Worm (Caenorhabditis elegans): Measurements from ENCODE around the gene F56D6.23.

F56D6.23 gene

DNA sequence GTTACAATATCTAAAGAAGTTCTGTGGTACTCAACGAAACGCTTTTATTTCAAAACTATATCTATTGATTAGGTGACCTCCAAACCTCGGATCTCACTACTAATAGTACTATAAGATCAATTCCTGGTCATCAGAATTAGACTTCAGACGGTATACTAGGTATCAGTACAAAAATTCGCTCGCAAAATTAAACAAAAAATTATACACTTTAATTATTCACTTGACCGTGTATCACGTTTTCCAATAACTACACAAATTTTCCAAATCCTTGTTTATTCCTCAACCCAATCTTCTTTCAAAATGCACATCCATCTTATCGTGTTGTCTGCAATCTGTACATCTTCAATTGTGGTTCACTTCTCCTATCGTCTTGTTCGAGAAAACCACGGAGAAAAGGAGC is at the start of gene F56D6.23:
TSS of gene F56D6.23 (plus strand) at position 301 of the 400 bp plus-strand sequence.
- no peak for TF ChIP-seq hnd-1 (tag; optimal IDR thresholded peaks at IDR 0.05)
- TF ChIP-seq tbx-11 (GFP tag; IDR thresholded peaks at IDR 0.05) = no peak
- TF ChIP-seq aly-1 (tag; optimal IDR thresholded peaks at IDR 0.05) = no peak
- TF ChIP-seq ceh-36 (tag; optimal IDR thresholded peaks at IDR 0.05) = no peak
- no peak for TF ChIP-seq B0310.2 (tag; optimal IDR thresholded peaks at IDR 0.05)
- no peak for TF ChIP-seq scrt-1 (GFP tag; IDR thresholded peaks at IDR 0.05)
- TF ChIP-seq sea-1 (GFP tag; conservative IDR thresholded peaks at IDR 0.05) = no peak
- no peak for TF ChIP-seq tbx-37 (GFP tag; conservative IDR thresholded peaks at IDR 0.05)
- TF ChIP-seq tra-4 (tag; optimal IDR thresholded peaks at IDR 0.05) = no peak
- TF ChIP-seq F13C5.2 (tag; optimal IDR thresholded peaks at IDR 0.05) = no peak
- no peak for TF ChIP-seq hmbx-1 (tag; optimal IDR thresholded peaks at IDR 0.05)
- TF ChIP-seq hmg-4 (GFP tag; optimal IDR thresholded peaks at IDR 0.05) = no peak
- no peak for TF ChIP-seq ama-1 (optimal IDR thresholded peaks at IDR 0.05)
- TF ChIP-seq ets-7 (tag; optimal IDR thresholded peaks at IDR 0.05) = no peak
- TF ChIP-seq pes-1 (GFP tag; IDR thresholded peaks at IDR 0.05) = no peak
- TF ChIP-seq ceh-13 (GFP tag; optimal IDR thresholded peaks at IDR 0.05) = no peak
- no peak for TF ChIP-seq flt-1 (GFP tag; IDR thresholded peaks at IDR 0.05)

DNA sequence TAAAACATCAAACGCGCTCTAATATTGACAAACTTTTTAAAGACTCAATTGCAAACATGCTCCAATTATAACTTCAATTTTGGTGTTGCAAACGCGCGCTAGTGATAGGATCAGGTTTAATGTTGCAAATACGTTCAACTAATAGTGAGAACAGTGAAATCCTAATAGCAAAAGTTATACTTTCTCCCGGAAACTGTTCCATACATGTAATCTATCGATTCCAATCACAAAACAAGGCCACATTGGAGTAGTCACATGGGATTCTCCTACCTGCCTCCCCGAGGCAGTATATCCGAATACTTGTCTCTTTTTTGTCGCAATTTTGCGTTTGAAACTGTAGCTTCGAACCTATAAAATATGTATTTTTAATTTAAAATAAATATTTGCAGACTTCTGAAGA is 48.4 kb upstream of the F56D6.23 start:
- TF ChIP-seq tra-4 (tag; optimal IDR thresholded peaks at IDR 0.05) = no peak
- no peak for TF ChIP-seq ceh-13 (GFP tag; optimal IDR thresholded peaks at IDR 0.05)
- no peak for TF ChIP-seq ama-1 (optimal IDR thresholded peaks at IDR 0.05)
- TF ChIP-seq hmg-4 (GFP tag; optimal IDR thresholded peaks at IDR 0.05) = no peak
- TF ChIP-seq tbx-11 (GFP tag; IDR thresholded peaks at IDR 0.05) = no peak
- TF ChIP-seq pes-1 (GFP tag; IDR thresholded peaks at IDR 0.05) = no peak
- TF ChIP-seq scrt-1 (GFP tag; IDR thresholded peaks at IDR 0.05) = no peak
- no peak for TF ChIP-seq ets-7 (tag; optimal IDR thresholded peaks at IDR 0.05)
- no peak for TF ChIP-seq flt-1 (GFP tag; IDR thresholded peaks at IDR 0.05)
- TF ChIP-seq ceh-36 (tag; optimal IDR thresholded peaks at IDR 0.05) = no peak
- no peak for TF ChIP-seq F13C5.2 (tag; optimal IDR thresholded peaks at IDR 0.05)

DNA sequence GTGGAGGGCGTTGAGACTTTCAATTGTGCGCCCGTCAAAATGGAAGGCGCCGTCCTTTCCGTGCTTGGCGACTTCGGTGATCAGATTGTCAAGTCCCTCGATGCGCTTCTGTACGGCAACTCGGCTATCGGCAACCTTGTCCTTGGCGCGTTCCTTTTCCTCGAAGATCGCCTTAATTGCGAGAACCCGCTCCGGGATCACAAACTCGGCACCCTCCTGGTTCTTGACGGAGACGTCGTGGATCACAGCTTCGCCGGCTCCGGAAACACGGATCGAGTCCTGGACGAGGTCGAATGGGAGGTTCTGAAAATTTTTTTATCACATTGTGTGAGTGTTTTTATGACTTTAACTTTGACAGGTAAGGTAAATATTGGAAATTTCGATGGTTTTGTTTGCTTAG is 45.1 kb upstream of the F56D6.23 start:
- TF ChIP-seq hmbx-1 (tag; optimal IDR thresholded peaks at IDR 0.05) (no peak), flt-1 (GFP tag; IDR thresholded peaks at IDR 0.05) (no peak), pes-1 (GFP tag; IDR thresholded peaks at IDR 0.05) (no peak), ceh-36 (tag; optimal IDR thresholded peaks at IDR 0.05) (no peak), sea-1 (GFP tag; conservative IDR thresholded peaks at IDR 0.05) (no peak), F13C5.2 (tag; optimal IDR thresholded peaks at IDR 0.05) (no peak), tbx-11 (GFP tag; IDR thresholded peaks at IDR 0.05) (no peak), ets-7 (tag; optimal IDR thresholded peaks at IDR 0.05) (no peak), ceh-13 (GFP tag; optimal IDR thresholded peaks at IDR 0.05) (no peak), aly-1 (tag; optimal IDR thresholded peaks at IDR 0.05) (no peak), scrt-1 (GFP tag; IDR thresholded peaks at IDR 0.05) (no peak), tra-4 (tag; optimal IDR thresholded peaks at IDR 0.05) (no peak), B0310.2 (tag; optimal IDR thresholded peaks at IDR 0.05) (no peak)

DNA sequence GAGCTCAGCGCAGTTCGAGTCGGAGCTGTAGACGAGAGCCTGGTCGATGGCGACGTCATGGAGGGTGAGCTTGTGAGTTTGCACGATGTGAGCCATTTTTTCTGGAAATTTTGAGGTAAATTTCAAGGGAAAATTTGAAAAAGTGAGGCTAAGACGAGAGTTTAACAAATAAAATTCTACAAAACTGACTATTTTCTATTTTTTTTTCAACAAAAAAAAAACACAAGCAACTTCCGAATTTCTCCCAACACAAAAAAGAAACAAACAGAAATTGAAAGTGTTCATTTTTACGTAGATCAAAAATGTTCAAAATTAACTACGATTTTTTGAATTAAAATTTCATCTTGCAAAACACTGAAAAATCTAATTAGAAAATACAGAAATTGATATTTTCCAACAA is 44.6 kb upstream of the F56D6.23 start, which contains the start of gene F37C4.5:
TSS of gene F37C4.5 (minus strand) at position 101 of the 400 bp plus-strand sequence.
- TF ChIP-seq ceh-36 (tag; optimal IDR thresholded peaks at IDR 0.05) (no peak), hnd-1 (tag; optimal IDR thresholded peaks at IDR 0.05) (no peak), aly-1 (tag; optimal IDR thresholded peaks at IDR 0.05) (no peak), tbx-37 (GFP tag; conservative IDR thresholded peaks at IDR 0.05) (no peak), ama-1 (optimal IDR thresholded peaks at IDR 0.05) (no peak), pes-1 (GFP tag; IDR thresholded peaks at IDR 0.05) (no peak), tbx-11 (GFP tag; IDR thresholded peaks at IDR 0.05) (no peak), sea-1 (GFP tag; conservative IDR thresholded peaks at IDR 0.05) (no peak), B0310.2 (tag; optimal IDR thresholded peaks at IDR 0.05) (no peak), scrt-1 (GFP tag; IDR thresholded peaks at IDR 0.05) (no peak), flt-1 (GFP tag; IDR thresholded peaks at IDR 0.05) (no peak), tra-4 (tag; optimal IDR thresholded peaks at IDR 0.05) (no peak), hmg-4 (GFP tag; optimal IDR thresholded peaks at IDR 0.05) (no peak), hmbx-1 (tag; optimal IDR thresholded peaks at IDR 0.05) (no peak)

DNA sequence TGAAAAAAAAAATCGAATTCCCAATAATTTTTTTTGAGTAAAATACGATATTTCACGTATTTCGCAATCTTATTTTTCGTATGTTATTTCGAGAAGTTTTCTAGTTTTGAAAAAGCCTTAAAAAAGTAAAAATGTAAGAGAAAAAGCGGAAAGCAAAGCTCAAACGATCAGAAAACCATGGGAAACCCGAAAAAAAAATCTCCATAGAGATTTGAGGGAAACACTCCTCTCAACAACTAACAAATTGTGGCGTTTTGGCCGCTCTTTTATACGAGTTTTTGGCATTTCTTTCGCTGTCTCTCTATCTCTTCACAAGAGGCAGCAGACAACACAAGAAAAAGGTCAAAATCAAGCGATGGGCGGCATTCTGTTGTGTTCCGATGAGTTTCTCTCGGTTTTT is 43.8 kb upstream of the F56D6.23 start:
- TF ChIP-seq aly-1 (tag; optimal IDR thresholded peaks at IDR 0.05) (no peak), hmbx-1 (tag; optimal IDR thresholded peaks at IDR 0.05) (no peak), ceh-13 (GFP tag; optimal IDR thresholded peaks at IDR 0.05) (no peak), sea-1 (GFP tag; conservative IDR thresholded peaks at IDR 0.05) (no peak), pes-1 (GFP tag; IDR thresholded peaks at IDR 0.05) (no peak), tbx-11 (GFP tag; IDR thresholded peaks at IDR 0.05) (no peak), F13C5.2 (tag; optimal IDR thresholded peaks at IDR 0.05) (no peak), hmg-4 (GFP tag; optimal IDR thresholded peaks at IDR 0.05) (no peak), ceh-36 (tag; optimal IDR thresholded peaks at IDR 0.05) (no peak), ama-1 (optimal IDR thresholded peaks at IDR 0.05) (no peak), ets-7 (tag; optimal IDR thresholded peaks at IDR 0.05) (no peak), tra-4 (tag; optimal IDR thresholded peaks at IDR 0.05) (no peak), hnd-1 (tag; optimal IDR thresholded peaks at IDR 0.05) (no peak), scrt-1 (GFP tag; IDR thresholded peaks at IDR 0.05) (no peak), B0310.2 (tag; optimal IDR thresholded peaks at IDR 0.05) (no peak)

DNA sequence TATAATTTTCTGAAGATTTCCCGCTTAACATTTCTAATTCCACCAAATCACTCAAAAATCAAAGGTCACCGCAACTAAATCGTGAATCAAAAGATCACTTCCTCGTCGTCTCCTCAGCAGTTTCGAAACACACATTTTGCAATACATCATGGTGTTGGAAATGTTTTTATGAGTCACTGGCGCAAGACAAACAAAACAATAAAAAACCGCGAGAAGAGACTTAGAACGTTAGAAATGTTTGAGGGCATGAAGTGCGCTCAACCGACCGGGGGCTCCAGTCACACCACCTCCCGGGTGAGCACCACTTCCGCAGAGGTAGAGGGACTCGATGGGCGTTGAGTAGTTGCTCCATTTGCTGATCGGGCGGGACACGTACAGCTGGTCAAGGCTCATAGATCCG is 43.0 kb upstream of the F56D6.23 start:
- TF ChIP-seq scrt-1 (GFP tag; IDR thresholded peaks at IDR 0.05) (no peak), tra-4 (tag; optimal IDR thresholded peaks at IDR 0.05) (no peak), ceh-36 (tag; optimal IDR thresholded peaks at IDR 0.05) (no peak), F13C5.2 (tag; optimal IDR thresholded peaks at IDR 0.05) (no peak), B0310.2 (tag; optimal IDR thresholded peaks at IDR 0.05) (no peak), sea-1 (GFP tag; conservative IDR thresholded peaks at IDR 0.05) (no peak), hnd-1 (tag; optimal IDR thresholded peaks at IDR 0.05) (no peak), tbx-11 (GFP tag; IDR thresholded peaks at IDR 0.05) (no peak), ceh-13 (GFP tag; optimal IDR thresholded peaks at IDR 0.05) (no peak), ama-1 (optimal IDR thresholded peaks at IDR 0.05) (no peak), flt-1 (GFP tag; IDR thresholded peaks at IDR 0.05) (no peak), ets-7 (tag; optimal IDR thresholded peaks at IDR 0.05) (no peak), aly-1 (tag; optimal IDR thresholded peaks at IDR 0.05) (no peak), hmg-4 (GFP tag; optimal IDR thresholded peaks at IDR 0.05) (no peak), hmbx-1 (tag; optimal IDR thresholded peaks at IDR 0.05) (no peak), pes-1 (GFP tag; IDR thresholded peaks at IDR 0.05) (no peak)

DNA sequence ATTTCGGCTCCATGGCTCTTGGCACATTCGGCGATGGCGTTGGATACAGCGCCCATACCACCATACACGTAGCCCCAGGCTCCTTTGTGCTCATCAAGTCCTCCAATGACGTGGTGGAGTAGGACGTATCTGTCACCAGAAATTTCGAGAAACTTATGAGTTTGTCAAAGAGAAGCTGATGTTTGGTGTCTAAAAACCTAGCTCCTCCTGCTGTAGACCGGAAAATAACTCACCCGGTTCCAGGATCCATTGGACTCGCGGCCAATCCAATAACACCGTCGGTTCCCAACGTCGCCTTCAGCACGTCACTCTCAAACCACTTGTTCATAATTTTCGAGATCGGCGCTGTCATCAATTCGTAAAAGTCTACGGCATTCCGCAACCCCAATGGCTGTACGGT is 41.3 kb upstream of the F56D6.23 start:
- no peak for TF ChIP-seq tbx-11 (GFP tag; IDR thresholded peaks at IDR 0.05)
- no peak for TF ChIP-seq ama-1 (optimal IDR thresholded peaks at IDR 0.05)
- no peak for TF ChIP-seq F13C5.2 (tag; optimal IDR thresholded peaks at IDR 0.05)
